Fruit fly (Drosophila melanogaster) whole organism, embryonic: Measurements from ENCODE around the gene CG4615.

Experiments
- ATbp ChIP-seq: fragments of 200-800 bp; sonication (Bioruptor generic); optimal IDR thresholded peaks from 2 replicates; lab custom pipeline; 2017; ENCODE audit warnings: missing biosample characterization, mild to moderate bottlenecking, missing genetic modification characterization, missing genetic modification reagents
- CG10267 ChIP-seq: fragments of 200-800 bp; sonication (Bioruptor generic); optimal IDR thresholded peaks from 2 replicates; lab custom pipeline; 2018; ENCODE audit warnings: missing biosample characterization, mild to moderate bottlenecking, missing genetic modification characterization, moderate library complexity
- CG11696 ChIP-seq: fragments of 200-800 bp; sonication (Bioruptor generic); IDR thresholded peaks from 2 replicates; pipeline ENCODE4 v1.3.6; 2022; ENCODE audit warnings: missing biosample characterization, missing genetic modification characterization
- CG12219 ChIP-seq: fragments of 200-800 bp; sonication (Bioruptor generic); optimal IDR thresholded peaks from 3 replicates; lab custom pipeline; 2018; ENCODE audit warnings: missing biosample characterization, mild to moderate bottlenecking, missing genetic modification characterization
- CG12769 ChIP-seq: fragments of 200-800 bp; sonication (Bioruptor generic); optimal IDR thresholded peaks from 2 replicates; lab custom pipeline; 2019; ENCODE audit warnings: missing biosample characterization, mild to moderate bottlenecking, missing genetic modification characterization, moderate library complexity
- CG13296 ChIP-seq: fragments of 200-800 bp; sonication (Bioruptor generic); optimal IDR thresholded peaks from 3 replicates; lab custom pipeline; 2018; ENCODE audit warnings: missing biosample characterization, mild to moderate bottlenecking, missing genetic modification characterization
- CG13624 ChIP-seq: fragments of 200-800 bp; sonication (Bioruptor generic); optimal IDR thresholded peaks from 2 replicates; lab custom pipeline; 2016; ENCODE audit warnings: missing biosample characterization, missing genetic modification characterization
- CG14441 ChIP-seq: fragments of 200-800 bp; sonication (Bioruptor generic); IDR thresholded peaks from 2 replicates; pipeline ENCODE4 v1.3.6; 2022; ENCODE audit warnings: missing biosample characterization, missing genetic modification characterization
- CG15601 ChIP-seq: fragments of 200-800 bp; sonication (Bioruptor generic); optimal IDR thresholded peaks from 3 replicates; lab custom pipeline; 2019; ENCODE audit warnings: missing biosample characterization, mild to moderate bottlenecking, missing genetic modification characterization, moderate library complexity
- CG1647 ChIP-seq: fragments of 200-800 bp; sonication (Bioruptor generic); optimal IDR thresholded peaks from 3 replicates; lab custom pipeline; 2016; ENCODE audit warnings: missing biosample characterization, missing genetic modification characterization
- CG16863 ChIP-seq: fragments of 200-800 bp; sonication (Bioruptor generic); optimal IDR thresholded peaks from 3 replicates; lab custom pipeline; 2016; ENCODE audit warnings: missing biosample characterization, missing genetic modification characterization
- CG17328 ChIP-seq: fragments of 200-800 bp; sonication (Bioruptor generic); IDR thresholded peaks from 2 replicates; pipeline ENCODE4 v1.3.6; 2022; ENCODE audit warnings: missing biosample characterization, missing genetic modification characterization
- CG2120 ChIP-seq: fragments of 200-800 bp; sonication (Bioruptor generic); optimal IDR thresholded peaks from 3 replicates; lab custom pipeline; 2016; ENCODE audit warnings: missing biosample characterization, missing genetic modification characterization
- CG2129 ChIP-seq: fragments of 200-800 bp; sonication (Bioruptor generic); IDR thresholded peaks from 2 replicates; pipeline ENCODE4 v1.3.6; 2022; ENCODE audit warnings: missing biosample characterization, missing genetic modification characterization; ENCODE audit not compliant: partially characterized antibody
- CG3847 ChIP-seq: fragments of 200-800 bp; sonication (Bioruptor generic); IDR thresholded peaks from 2 replicates; pipeline ENCODE4 v1.3.6; 2022; ENCODE audit warnings: missing biosample characterization, missing genetic modification characterization
- CG4707 ChIP-seq: fragments of 200-800 bp; sonication (Bioruptor generic); optimal IDR thresholded peaks from 2 replicates; lab custom pipeline; 2018; ENCODE audit warnings: missing biosample characterization, mild to moderate bottlenecking, missing genetic modification characterization, moderate library complexity
- CG6272 ChIP-seq: fragments of 200-800 bp; sonication (Bioruptor generic); IDR thresholded peaks from 2 replicates; pipeline ENCODE4 v1.3.6; 2022; ENCODE audit warnings: missing biosample characterization, missing genetic modification characterization
- CG6813 ChIP-seq: fragments of 200-800 bp; sonication (Bioruptor generic); optimal IDR thresholded peaks from 2 replicates; lab custom pipeline; 2017; ENCODE audit warnings: missing biosample characterization, missing genetic modification characterization, mild to moderate bottlenecking, moderate library complexity, missing genetic modification reagents
- CG7357 ChIP-seq: fragments of 200-800 bp; sonication (Bioruptor generic); IDR thresholded peaks from 3 replicates; pipeline ENCODE4 v1.3.6; 2022; ENCODE audit warnings: missing biosample characterization, missing genetic modification characterization
- CG8281 ChIP-seq: fragments of 200-800 bp; sonication (Bioruptor generic); optimal IDR thresholded peaks from 2 replicates; lab custom pipeline; 2018; ENCODE audit warnings: missing biosample characterization, mild to moderate bottlenecking, missing genetic modification characterization, moderate library complexity
- CG8924 ChIP-seq: fragments of 200-800 bp; optimal IDR thresholded peaks from 3 replicates; lab custom pipeline; 2019; ENCODE audit warnings: missing biosample characterization, mild to moderate bottlenecking, missing genetic modification characterization, moderate library complexity
- Camta ChIP-seq: fragments of 200-800 bp; sonication (Bioruptor generic); optimal IDR thresholded peaks from 2 replicates; lab custom pipeline; 2016; ENCODE audit warnings: missing biosample characterization, missing genetic modification characterization
- Dbx ChIP-seq: fragments of 200-800 bp; sonication (Bioruptor generic); IDR thresholded peaks from 3 replicates; pipeline ENCODE4 v1.3.6; 2022; ENCODE audit warnings: missing biosample characterization, missing genetic modification characterization
- Ets65A ChIP-seq: fragments of 200-800 bp; sonication (Bioruptor generic); peaks from one replicate; lab custom pipeline; 2016; ENCODE audit warnings: missing biosample characterization, missing genetic modification characterization
- Fer3 ChIP-seq: fragments of 200-800 bp; sonication (Bioruptor generic); optimal IDR thresholded peaks from 2 replicates; lab custom pipeline; 2018; ENCODE audit warnings: missing biosample characterization, mild to moderate bottlenecking, missing genetic modification characterization, moderate library complexity
- GATAe ChIP-seq: fragments of 200-800 bp; sonication (Bioruptor generic); conservative IDR thresholded peaks from 2 replicates; pipeline ENCODE4 v1.3.6; 2022; ENCODE audit warnings: missing biosample characterization, missing genetic modification characterization
- Hand ChIP-seq: fragments of 200-800 bp; sonication (Bioruptor generic); optimal IDR thresholded peaks from 2 replicates; lab custom pipeline; 2017; ENCODE audit warnings: mild to moderate bottlenecking, missing biosample characterization, missing genetic modification reagents, missing genetic modification characterization
- Hr51 ChIP-seq, 2 experiments: fragments of 200-800 bp; sonication (Bioruptor generic); optimal IDR thresholded peaks; 2 replicates in 1 of 2; 3 replicates in 1 of 2; lab custom pipeline; 2016 to 2018; ENCODE audit warnings: missing biosample characterization in 2 of 2, missing genetic modification characterization in 2 of 2, mild to moderate bottlenecking in 1 of 2, moderate library complexity in 1 of 2
- Mrtf ChIP-seq: fragments of 200-800 bp; sonication (Bioruptor generic); IDR thresholded peaks from 3 replicates; pipeline ENCODE4 v1.3.6; 2022; ENCODE audit warnings: missing biosample characterization, missing genetic modification characterization
- Myb ChIP-seq: fragments of 200-800 bp; sonication (Bioruptor generic); optimal IDR thresholded peaks from 2 replicates; lab custom pipeline; 2016; ENCODE audit warnings: missing biosample characterization, missing genetic modification characterization
- PHDP ChIP-seq: fragments of 200-800 bp; sonication (Bioruptor generic); optimal IDR thresholded peaks from 3 replicates; lab custom pipeline; 2018; ENCODE audit warnings: missing biosample characterization, mild to moderate bottlenecking, missing genetic modification characterization, moderate library complexity
- Scr ChIP-seq: fragments of 200-800 bp; sonication (Bioruptor generic); IDR thresholded peaks from 2 replicates; pipeline ENCODE4 v1.3.6; 2022; ENCODE audit warnings: missing biosample characterization, missing genetic modification characterization; ENCODE audit not compliant: partially characterized antibody
- Sry-β ChIP-seq: fragments of 200-800 bp; sonication (Bioruptor generic); optimal IDR thresholded peaks from 2 replicates; lab custom pipeline; 2018; ENCODE audit warnings: missing biosample characterization, mild to moderate bottlenecking, missing genetic modification characterization, moderate library complexity
- TFAM ChIP-seq: fragments of 200-800 bp; sonication (Bioruptor generic); optimal IDR thresholded peaks from 2 replicates; lab custom pipeline; 2017; ENCODE audit warnings: missing biosample characterization, missing genetic modification characterization, inconsistent platforms
- bbx ChIP-seq: fragments of 200-800 bp; sonication (Bioruptor generic); IDR thresholded peaks from 2 replicates; pipeline ENCODE4 v1.3.6; 2022; ENCODE audit warnings: missing biosample characterization, missing genetic modification characterization; ENCODE audit not compliant: partially characterized antibody
- dmrt99B ChIP-seq: fragments of 200-800 bp; sonication (Bioruptor generic); optimal IDR thresholded peaks from 2 replicates; lab custom pipeline; 2018; ENCODE audit warnings: missing biosample characterization, mild to moderate bottlenecking, missing genetic modification characterization, moderate library complexity
- dysf ChIP-seq: fragments of 200-800 bp; sonication (Bioruptor generic); IDR thresholded peaks from 3 replicates; pipeline ENCODE4 v1.3.6; 2022; ENCODE audit warnings: missing biosample characterization, missing genetic modification characterization
- fru ChIP-seq: fragments of >200 bp; optimal IDR thresholded peaks from 2 replicates; lab custom pipeline; 2017
- insv ChIP-seq, 2 experiments: fragments of 200-800 bp; sonication (Bioruptor generic); optimal IDR thresholded peaks; 3 replicates each; lab custom pipeline; 2016 to 2018; ENCODE audit warnings: missing biosample characterization in 2 of 2, missing genetic modification characterization in 2 of 2
- jigr1 ChIP-seq: fragments of 200-800 bp; sonication (Bioruptor generic); IDR thresholded peaks from 3 replicates; pipeline ENCODE4 v1.3.6; 2022; ENCODE audit warnings: missing biosample characterization, missing genetic modification characterization
- pum ChIP-seq: fragments of 200-800 bp; sonication (Bioruptor generic); optimal IDR thresholded peaks from 2 replicates; lab custom pipeline; 2016; ENCODE audit warnings: missing biosample characterization, missing genetic modification characterization
- sc ChIP-seq, 3 experiments: fragments of >200 bp in 2 of 3; fragments of 200-800 bp in 1 of 3; sonication (Bioruptor generic) in 1 of 3; optimal IDR thresholded peaks; 2 replicates in 2 of 3; 3 replicates in 1 of 3; lab custom pipeline; 2017; ENCODE audit warnings: mild to moderate bottlenecking in 1 of 3, missing biosample characterization in 1 of 3, missing genetic modification characterization in 1 of 3, missing genetic modification reagents in 1 of 3
- sens ChIP-seq: fragments of 200-800 bp; sonication (Bioruptor generic); peaks from one replicate; lab custom pipeline; 2016; ENCODE audit warnings: missing biosample characterization, missing genetic modification characterization
- stc ChIP-seq: fragments of 200-800 bp; sonication (Bioruptor generic); IDR thresholded peaks from 2 replicates; pipeline ENCODE4 v1.3.6; 2022; ENCODE audit warnings: missing biosample characterization, missing genetic modification characterization
- tap ChIP-seq: fragments of 200-800 bp; optimal IDR thresholded peaks from 3 replicates; lab custom pipeline; 2019; ENCODE audit warnings: missing biosample characterization, mild to moderate bottlenecking, missing genetic modification characterization, moderate library complexity
- tll ChIP-seq, 2 experiments: fragments of 200-800 bp in 1 of 2; fragments of >200 bp in 1 of 2; sonication (Bioruptor generic) in 1 of 2; optimal IDR thresholded peaks; 2 replicates each; lab custom pipeline; 2017 to 2019; ENCODE audit warnings: missing biosample characterization in 2 of 2, missing genetic modification characterization in 2 of 2, mild to moderate bottlenecking in 1 of 2, moderate library complexity in 1 of 2
- tup ChIP-seq: fragments of 200-800 bp; sonication (Bioruptor generic); optimal IDR thresholded peaks from 2 replicates; lab custom pipeline; 2016; ENCODE audit warnings: missing biosample characterization, mild to moderate bottlenecking, missing genetic modification characterization, moderate library complexity
- unpg ChIP-seq: fragments of 200-800 bp; sonication (Bioruptor generic); optimal IDR thresholded peaks from 3 replicates; lab custom pipeline; 2018; ENCODE audit warnings: missing biosample characterization, mild to moderate bottlenecking, missing genetic modification characterization, moderate library complexity
- vnd ChIP-seq: fragments of 200-800 bp; sonication (Bioruptor generic); IDR thresholded peaks from 3 replicates; pipeline ENCODE4 v1.3.6; 2022; ENCODE audit warnings: missing biosample characterization, missing genetic modification characterization; ENCODE audit not compliant: partially characterized antibody

The CG4615 gene

DNA sequence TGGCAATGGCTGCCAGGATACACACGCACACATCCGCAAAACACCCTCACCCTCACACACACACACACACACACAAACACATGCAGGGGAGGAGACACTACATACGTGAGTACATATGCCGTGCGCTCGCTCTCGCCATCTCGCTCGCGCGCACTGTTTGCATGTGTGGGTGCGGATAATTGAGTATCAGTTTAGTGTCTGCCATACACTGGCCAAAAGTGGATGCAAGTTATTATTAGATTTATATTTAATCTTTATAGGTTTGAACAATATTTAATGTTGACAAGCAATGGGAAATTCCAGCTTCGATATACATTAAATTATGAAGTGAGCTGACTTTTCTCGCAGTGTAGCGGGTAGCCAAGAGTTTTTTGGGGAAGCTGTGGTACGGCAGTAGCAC, 15.6 kb upstream of the CG4615 start (continued):
- 0 out of 2 replicates have a peak, but pooled peaks have one; percentile 11 for TF ChIP-seq Scr (GFP tag; lab: Robert Waterston, UW)
- TF ChIP-seq pum (GFP tag; lab: Kevin White, UChicago): peak; percentile 33
- TF ChIP-seq tap (tag; lab: Kevin White, UChicago): peak; percentile 52
- TF ChIP-seq insv (GFP tag; optimal IDR thresholded peaks at IDR 0.05; lab: Kevin White, UChicago): no peak
- peak; percentile 29 for TF ChIP-seq CG13624 (GFP tag; lab: Kevin White, UChicago)
- peak; percentile 54; the same call in 1 of the 3 replicates for TF ChIP-seq Dbx
- TF ChIP-seq CG2120 (GFP tag; lab: Kevin White, UChicago): peak; percentile 61
- no peak for TF ChIP-seq TFAM (GFP tag; lab: Kevin White, UChicago)
- peak; percentile 44; the same call in 1 of the 2 replicates for TF ChIP-seq CG11696 (GFP tag; lab: Robert Waterston, UW)
- TF ChIP-seq CG8281: peak; percentile 20
- TF ChIP-seq sc (optimal IDR thresholded peaks at IDR 0.05; lab: Kevin White, UChicago): no peak
- no peak for TF ChIP-seq sc (GFP tag; optimal IDR thresholded peaks at IDR 0.05; lab: Kevin White, UChicago)
- peak; percentile 40 for TF ChIP-seq CG4707 (GFP tag; lab: Kevin White, UChicago)
- no peak for TF ChIP-seq jigr1 (GFP tag; lab: Robert Waterston, UW)
- TF ChIP-seq CG8924 (tag; lab: Kevin White, UChicago): peak; percentile 77
- no peak for TF ChIP-seq vnd (GFP tag; lab: Robert Waterston, UW)
- no peak for TF ChIP-seq Myb (GFP tag; lab: Kevin White, UChicago)
- TF ChIP-seq CG3847: peak; percentile 50; the same call in 1 of the 2 replicates
- 0 out of 2 replicates have a peak, but pooled peaks have one; percentile 7 for TF ChIP-seq CG6272
- TF ChIP-seq Hr51 (GFP tag; optimal IDR thresholded peaks at IDR 0.05; lab: Kevin White, UChicago): peak; percentile 17 to 52
- TF ChIP-seq CG13296: peak; percentile 67
- peak; percentile 3 for TF ChIP-seq CG16863 (GFP tag; lab: Kevin White, UChicago)
- peak; percentile 77 for TF ChIP-seq CG6813 (GFP tag; lab: Kevin White, UChicago)
- TF ChIP-seq Ets65A (GFP tag; lab: Kevin White, UChicago): peak; percentile 93
- peak; percentile 15 for TF ChIP-seq CG1647 (GFP tag; lab: Kevin White, UChicago)
- TF ChIP-seq ATbp (GFP tag; lab: Kevin White, UChicago): peak; percentile 61
- peak; percentile 65 for TF ChIP-seq CG12219 (GFP tag; lab: Kevin White, UChicago)
- TF ChIP-seq Mrtf: 0 out of 3 replicates have a peak, but pooled peaks have one; percentile 41
- peak; percentile 57 for TF ChIP-seq PHDP (tag; lab: Kevin White, UChicago)
- TF ChIP-seq CG10267: peak; percentile 58
- TF ChIP-seq unpg (GFP tag; lab: Kevin White, UChicago): peak; percentile 77
- TF ChIP-seq Sry-β (GFP tag; lab: Kevin White, UChicago): no peak
- TF ChIP-seq CG12769 (tag; lab: Kevin White, UChicago): peak; percentile 74
- TF ChIP-seq dysf (GFP tag; lab: Robert Waterston, UW): peak; percentile 69
- TF ChIP-seq sens (GFP tag; lab: Kevin White, UChicago): peak; percentile 90
- peak; percentile 54 for TF ChIP-seq Fer3
- TF ChIP-seq Camta (GFP tag; lab: Kevin White, UChicago): no peak
- TF ChIP-seq Hand: peak; percentile 71
- TF ChIP-seq CG7357 (GFP tag; lab: Robert Waterston, UW): peak; percentile 48; the same call in 1 of the 3 replicates
- TF ChIP-seq CG14441: peak; percentile 49
- TF ChIP-seq CG15601: peak; percentile 28
- TF ChIP-seq fru (lab: Kevin White, UChicago): no peak
- peak; percentile 73 for TF ChIP-seq dmrt99B
- 0 out of 2 replicates have a peak, but pooled peaks have one; percentile 38 for TF ChIP-seq stc
- TF ChIP-seq bbx (GFP tag; lab: Robert Waterston, UW): no peak
- TF ChIP-seq tup: peak; percentile 46
- TF ChIP-seq tll (GFP tag; optimal IDR thresholded peaks at IDR 0.05; lab: Kevin White, UChicago): peak in 1 of 2 experiments; percentile 2
- peak; percentile 57 for TF ChIP-seq CG17328 (GFP tag; lab: Robert Waterston, UW)
- no peak for TF ChIP-seq GATAe (GFP tag; lab: Robert Waterston, UW)
- TF ChIP-seq CG2129 (GFP tag; lab: Robert Waterston, UW): no peak
